Worm (Caenorhabditis elegans) whole organism, early embryonic: ENCODE data around the gene F52C12.2.
"Not testable (repeated sequence)": the region's sequence is repeated elsewhere in the genome, so short reads cannot be mapped to it uniquely, and the experiment has no call there.

Experiments
- B0310.2 ChIP-seq: sonication (generic microtip); optimal IDR thresholded peaks from 2 replicates; lab custom pipeline; 2016; ENCODE audit warnings: mild to moderate bottlenecking, missing genetic modification characterization, missing compliant biosample characterization
- ama-1 ChIP-seq: fragments of 150-350 bp; optimal IDR thresholded peaks from 2 replicates; lab custom pipeline; 2014
- ets-7 ChIP-seq: sonication (generic microtip); optimal IDR thresholded peaks from 2 replicates; lab custom pipeline; 2016; ENCODE audit warnings: missing genotype, missing genetic modification characterization, missing compliant biosample characterization
- flt-1 ChIP-seq: fragments of 200-800 bp; sonication (Bioruptor generic); IDR thresholded peaks from 2 replicates; pipeline ENCODE4 v1.3.6; 2022; ENCODE audit warnings: missing genetic modification characterization, missing compliant biosample characterization
- hmg-4 ChIP-seq: fragments of 200-800 bp; sonication (Bioruptor generic); optimal IDR thresholded peaks from 2 replicates; lab custom pipeline; 2018; ENCODE audit warnings: mild to moderate bottlenecking, missing genetic modification characterization, missing compliant biosample characterization
- hnd-1 ChIP-seq: sonication (generic microtip); optimal IDR thresholded peaks from 2 replicates; lab custom pipeline; 2016; ENCODE audit warnings: missing genetic modification characterization, missing compliant biosample characterization
- sea-1 ChIP-seq: fragments of 200-800 bp; sonication (Bioruptor generic); conservative IDR thresholded peaks from 2 replicates; pipeline ENCODE4 v1.3.6; 2022; ENCODE audit warnings: missing genetic modification characterization, missing compliant biosample characterization
- tbx-11 ChIP-seq: fragments of 200-800 bp; sonication (Bioruptor generic); IDR thresholded peaks from 2 replicates; pipeline ENCODE4 v1.3.6; 2022; ENCODE audit warnings: missing genetic modification characterization, missing compliant biosample characterization
- tra-4 ChIP-seq: sonication (generic microtip); optimal IDR thresholded peaks from 2 replicates; lab custom pipeline; 2017; ENCODE audit warnings: missing genetic modification characterization, missing compliant biosample characterization

DNA sequence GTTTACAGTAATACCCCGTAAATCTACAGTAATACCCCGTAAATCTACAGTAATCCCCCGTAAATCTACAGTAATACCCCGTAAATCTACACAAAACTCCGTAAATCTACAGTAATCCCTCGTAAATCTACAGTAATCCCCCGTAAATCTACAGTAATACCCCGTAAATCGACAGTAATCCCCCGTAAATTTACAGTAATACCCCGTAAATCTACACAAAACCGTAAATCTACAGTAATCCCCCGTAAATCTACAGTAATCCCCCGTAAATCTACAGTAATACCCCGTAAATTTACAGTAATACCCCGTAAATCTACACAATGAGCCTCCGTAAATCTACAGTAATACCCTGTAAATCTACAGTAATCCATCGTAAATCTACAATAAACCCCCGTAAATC lies 3.5 kb upstream of the F52C12.2 start:
- TF ChIP-seq flt-1 (GFP tag; lab: Robert Waterston, UW); hmg-4 (GFP tag; lab: Kevin White, UChicago); ama-1 (lab: Kevin White, UChicago); B0310.2 (tag; lab: Kevin White, UChicago); sea-1 (GFP tag; lab: Robert Waterston, UW); ets-7 (tag; lab: Kevin White, UChicago); tra-4 (tag; lab: Kevin White, UChicago); tbx-11; hnd-1 (tag; lab: Kevin White, UChicago): not testable (repeated sequence)
